Fruit fly (Drosophila melanogaster) whole organism, embryonic: ENCODE measurements around the gene CG31823.

ENCODE experiments used
- ATbp ChIP-seq: fragments of 200-800 bp; sonication (Bioruptor generic); optimal IDR thresholded peaks from 2 replicates; lab custom pipeline; 2017; ENCODE audit warnings: missing biosample characterization, mild to moderate bottlenecking, missing genetic modification characterization, missing genetic modification reagents
- Awh ChIP-seq: fragments of 200-800 bp; sonication (Bioruptor generic); IDR thresholded peaks from 2 replicates; pipeline ENCODE4, ENCODE4 v1.3.6; 2022; ENCODE audit warnings: missing biosample characterization, missing genetic modification characterization
- Blimp-1 ChIP-seq: fragments of 200-800 bp; sonication (Bioruptor generic); optimal IDR thresholded peaks from 3 replicates; lab custom pipeline; 2018; ENCODE audit warnings: missing biosample characterization, missing genetic modification characterization, mild to moderate bottlenecking, moderate library complexity, missing genetic modification reagents
- CG1024 ChIP-seq: fragments of 200-800 bp; sonication (Bioruptor generic); IDR thresholded peaks from 2 replicates; pipeline ENCODE4 v1.3.6; 2022; ENCODE audit warnings: missing biosample characterization, missing genetic modification characterization
- CG10462 ChIP-seq: fragments of 200-800 bp; sonication (Bioruptor generic); optimal IDR thresholded peaks from 2 replicates; lab custom pipeline; 2016; ENCODE audit warnings: missing biosample characterization, missing genetic modification characterization
- CG10979 ChIP-seq: fragments of 200-800 bp; sonication (Bioruptor generic); optimal IDR thresholded peaks from 2 replicates; lab custom pipeline; 2018; ENCODE audit warnings: missing biosample characterization, mild to moderate bottlenecking, missing genetic modification characterization, moderate library complexity
- CG13624 ChIP-seq: fragments of 200-800 bp; sonication (Bioruptor generic); optimal IDR thresholded peaks from 2 replicates; lab custom pipeline; 2016; ENCODE audit warnings: missing biosample characterization, missing genetic modification characterization
- CG14441 ChIP-seq: fragments of 200-800 bp; sonication (Bioruptor generic); IDR thresholded peaks from 2 replicates; pipeline ENCODE4 v1.3.6; 2022; ENCODE audit warnings: missing biosample characterization, missing genetic modification characterization
- CG17568 ChIP-seq: fragments of 200-800 bp; sonication (Bioruptor generic); optimal IDR thresholded peaks from 2 replicates; lab custom pipeline; 2018; ENCODE audit warnings: missing biosample characterization, mild to moderate bottlenecking, missing genetic modification characterization, moderate library complexity
- CG17612 ChIP-seq: fragments of 200-800 bp; sonication (Bioruptor generic); IDR thresholded peaks from 2 replicates; pipeline ENCODE4 v1.3.6; 2022; ENCODE audit warnings: missing biosample characterization, missing genetic modification characterization
- CG18764 ChIP-seq: fragments of 200-800 bp; sonication (Bioruptor generic); optimal IDR thresholded peaks from 3 replicates; lab custom pipeline; 2016; ENCODE audit warnings: missing biosample characterization, missing genetic modification characterization
- CG34422 ChIP-seq: fragments of 200-800 bp; sonication (Bioruptor generic); IDR thresholded peaks from 3 replicates; pipeline ENCODE4 v1.3.6; 2022; ENCODE audit warnings: missing biosample characterization, missing genetic modification characterization
- CG3726 ChIP-seq: fragments of 200-800 bp; sonication (Bioruptor generic); IDR thresholded peaks from 3 replicates; pipeline ENCODE4, ENCODE4 v1.3.6; 2022; ENCODE audit warnings: missing biosample characterization, missing genetic modification characterization
- CG43689 ChIP-seq: fragments of 200-800 bp; sonication (Bioruptor generic); IDR thresholded peaks from 2 replicates; pipeline ENCODE4 v1.3.6; 2022; ENCODE audit warnings: missing biosample characterization, missing genetic modification characterization
- CG4424 ChIP-seq: fragments of 200-800 bp; sonication (Bioruptor generic); optimal IDR thresholded peaks from 3 replicates; lab custom pipeline; 2016; ENCODE audit warnings: missing biosample characterization, missing genetic modification characterization
- CG4617 ChIP-seq: fragments of 200-800 bp; sonication (Bioruptor generic); optimal IDR thresholded peaks from 3 replicates; lab custom pipeline; 2016; ENCODE audit warnings: missing biosample characterization, missing genetic modification characterization, borderline replicate concordance
- CG5953 ChIP-seq: fragments of 200-800 bp; sonication (Bioruptor generic); IDR thresholded peaks from 2 replicates; pipeline ENCODE4 v1.3.6; 2022; ENCODE audit warnings: missing biosample characterization, missing genetic modification characterization
- CG6654 ChIP-seq: fragments of 200-800 bp; sonication (Bioruptor generic); optimal IDR thresholded peaks from 2 replicates; lab custom pipeline; 2017; ENCODE audit warnings: missing biosample characterization, mild to moderate bottlenecking, missing genetic modification characterization
- CG6683 ChIP-seq: fragments of 200-800 bp; sonication (Bioruptor generic); optimal IDR thresholded peaks from 2 replicates; lab custom pipeline; 2017; ENCODE audit warnings: missing biosample characterization, mild to moderate bottlenecking, missing genetic modification characterization, missing genetic modification reagents
- CTCF ChIP-seq: fragments of 200-800 bp; sonication (Bioruptor generic); optimal IDR thresholded peaks from 2 replicates; lab custom pipeline; 2017; ENCODE audit warnings: missing biosample characterization, mild to moderate bottlenecking, missing genetic modification characterization, moderate library complexity
- CkIIα-i1 ChIP-seq: fragments of 200-800 bp; sonication (Bioruptor generic); IDR thresholded peaks from 2 replicates; pipeline ENCODE4 v1.3.6; 2022; ENCODE audit warnings: missing biosample characterization, missing genetic modification characterization
- Dbx ChIP-seq: fragments of 200-800 bp; sonication (Bioruptor generic); IDR thresholded peaks from 3 replicates; pipeline ENCODE4 v1.3.6; 2022; ENCODE audit warnings: missing biosample characterization, missing genetic modification characterization
- E2f1 ChIP-seq: fragments of 200-800 bp; sonication (Bioruptor generic); IDR thresholded peaks from 2 replicates; pipeline ENCODE4 v1.3.6; 2022; ENCODE audit warnings: missing biosample characterization, missing genetic modification characterization
- Hey ChIP-seq: fragments of 200-800 bp; sonication (Bioruptor generic); optimal IDR thresholded peaks from 3 replicates; lab custom pipeline; 2018; ENCODE audit warnings: missing biosample characterization, mild to moderate bottlenecking, missing genetic modification characterization
- Hr39 ChIP-seq: fragments of >200 bp; optimal IDR thresholded peaks from 2 replicates; lab custom pipeline; 2017
- Hr51 ChIP-seq, 2 experiments: fragments of 200-800 bp; sonication (Bioruptor generic); optimal IDR thresholded peaks; 2 replicates in 1 of 2; 3 replicates in 1 of 2; lab custom pipeline; 2016 to 2018; ENCODE audit warnings: missing biosample characterization in 2 of 2, missing genetic modification characterization in 2 of 2, mild to moderate bottlenecking in 1 of 2, moderate library complexity in 1 of 2
- NFAT ChIP-seq: fragments of 200-800 bp; sonication (Bioruptor generic); IDR thresholded peaks from 2 replicates; pipeline ENCODE4 v1.3.6; 2022; ENCODE audit warnings: missing biosample characterization, missing genetic modification characterization
- TFAM ChIP-seq: fragments of 200-800 bp; sonication (Bioruptor generic); optimal IDR thresholded peaks from 2 replicates; lab custom pipeline; 2017; ENCODE audit warnings: missing biosample characterization, missing genetic modification characterization, inconsistent platforms
- Usf ChIP-seq: fragments of 200-800 bp; sonication (Bioruptor generic); optimal IDR thresholded peaks from 2 replicates; lab custom pipeline; 2017; ENCODE audit warnings: missing genotype, missing biosample characterization, missing genetic modification characterization
- cato ChIP-seq: fragments of 200-800 bp; sonication (Bioruptor generic); optimal IDR thresholded peaks from 2 replicates; lab custom pipeline; 2016; ENCODE audit warnings: missing biosample characterization, missing genetic modification characterization, borderline replicate concordance
- caup ChIP-seq: fragments of 200-800 bp; sonication (Bioruptor generic); optimal IDR thresholded peaks from 3 replicates; lab custom pipeline; 2017; ENCODE audit warnings: missing biosample characterization, mild to moderate bottlenecking, missing genetic modification characterization, moderate library complexity; ENCODE audit not compliant: severe bottlenecking
- chif ChIP-seq, 2 experiments: fragments of 200-800 bp; sonication (Bioruptor generic); optimal IDR thresholded peaks; 3 replicates each; lab custom pipeline; 2016; ENCODE audit warnings: missing biosample characterization in 2 of 2, missing genetic modification characterization in 2 of 2
- corto ChIP-seq: fragments of 200-800 bp; sonication (Bioruptor generic); optimal IDR thresholded peaks from 2 replicates; lab custom pipeline; 2016; ENCODE audit warnings: missing biosample characterization, mild to moderate bottlenecking, missing genetic modification characterization, moderate library complexity
- crol ChIP-seq: fragments of 200-800 bp; sonication (Bioruptor generic); IDR thresholded peaks from 2 replicates; pipeline ENCODE4 v1.3.6; 2022; ENCODE audit warnings: missing biosample characterization, missing genetic modification characterization
- crp ChIP-seq, 2 experiments: fragments of 200-800 bp; sonication (Bioruptor generic); optimal IDR thresholded peaks; 2 replicates in 1 of 2; 3 replicates in 1 of 2; lab custom pipeline; 2017; ENCODE audit warnings: missing biosample characterization in 2 of 2, missing genetic modification characterization in 2 of 2, mild to moderate bottlenecking in 1 of 2, moderate library complexity in 1 of 2
- danr ChIP-seq: fragments of 200-800 bp; sonication (Bioruptor generic); IDR thresholded peaks from 2 replicates; pipeline ENCODE4 v1.3.6; 2022; ENCODE audit warnings: missing biosample characterization, missing genetic modification characterization
- dati ChIP-seq: fragments of 200-800 bp; sonication (Bioruptor generic); IDR thresholded peaks from 2 replicates; pipeline ENCODE4 v1.3.6; 2022; ENCODE audit warnings: missing biosample characterization, missing genetic modification characterization
- esg ChIP-seq: fragments of 200-800 bp; sonication (Bioruptor generic); conservative IDR thresholded peaks from 2 replicates; pipeline ENCODE4 v1.3.6; 2022; ENCODE audit warnings: missing biosample characterization, missing genetic modification characterization
- gsb-n ChIP-seq: fragments of 200-800 bp; sonication (Bioruptor generic); optimal IDR thresholded peaks from 3 replicates; lab custom pipeline; 2018; ENCODE audit warnings: missing biosample characterization, mild to moderate bottlenecking, missing genetic modification characterization
- gt ChIP-seq: fragments of 200-800 bp; sonication (Bioruptor generic); IDR thresholded peaks from 2 replicates; pipeline ENCODE4 v1.3.6; 2022; ENCODE audit warnings: missing biosample characterization, missing genetic modification characterization
- inv ChIP-seq: fragments of 200-800 bp; sonication (Bioruptor generic); IDR thresholded peaks from 2 replicates; pipeline ENCODE4 v1.3.6; 2022; ENCODE audit warnings: missing biosample characterization, missing genetic modification characterization; ENCODE audit not compliant: partially characterized antibody
- jumu ChIP-seq: fragments of 200-800 bp; sonication (Bioruptor generic); optimal IDR thresholded peaks from 3 replicates; lab custom pipeline; 2016; ENCODE audit warnings: missing biosample characterization, missing genetic modification characterization
- lab ChIP-seq: fragments of 200-800 bp; sonication (Bioruptor generic); optimal IDR thresholded peaks from 3 replicates; lab custom pipeline; 2017; ENCODE audit warnings: missing biosample characterization, missing genetic modification characterization, mild to moderate bottlenecking, moderate library complexity, missing genetic modification reagents
- nau ChIP-seq: fragments of 200-800 bp; sonication (Bioruptor generic); optimal IDR thresholded peaks from 3 replicates; lab custom pipeline; 2017; ENCODE audit warnings: missing biosample characterization, mild to moderate bottlenecking, missing genetic modification characterization, missing genetic modification reagents
- oc ChIP-seq: fragments of 200-800 bp; sonication (Bioruptor generic); optimal IDR thresholded peaks from 2 replicates; lab custom pipeline; 2018; ENCODE audit warnings: missing biosample characterization, mild to moderate bottlenecking, missing genetic modification characterization, moderate library complexity
- phol ChIP-seq: fragments of 200-800 bp; sonication (Bioruptor generic); optimal IDR thresholded peaks from 3 replicates; lab custom pipeline; 2018; ENCODE audit warnings: missing biosample characterization, mild to moderate bottlenecking, missing genetic modification characterization, moderate library complexity
- schlank ChIP-seq: fragments of 200-800 bp; sonication (Bioruptor generic); optimal IDR thresholded peaks from 2 replicates; lab custom pipeline; 2018; ENCODE audit warnings: missing biosample characterization, mild to moderate bottlenecking, missing genetic modification characterization
- sr ChIP-seq: fragments of 200-800 bp; sonication (Bioruptor generic); IDR thresholded peaks from 3 replicates; pipeline ENCODE4 v1.3.6; 2022; ENCODE audit warnings: missing biosample characterization, missing genetic modification characterization
- sug ChIP-seq: fragments of 200-800 bp; optimal IDR thresholded peaks from 2 replicates; lab custom pipeline; 2019; ENCODE audit warnings: missing biosample characterization, mild to moderate bottlenecking, missing genetic modification characterization, moderate library complexity
- toy ChIP-seq: fragments of 200-800 bp; sonication (Bioruptor generic); IDR thresholded peaks from 2 replicates; pipeline ENCODE4 v1.3.6; 2022; ENCODE audit warnings: missing biosample characterization, missing genetic modification characterization
- trem ChIP-seq: fragments of 200-800 bp; optimal IDR thresholded peaks from 3 replicates; lab custom pipeline; 2019; ENCODE audit warnings: missing biosample characterization, mild to moderate bottlenecking, missing genetic modification characterization, moderate library complexity
- wor ChIP-seq: fragments of 200-800 bp; sonication (Bioruptor generic); IDR thresholded peaks from 2 replicates; pipeline ENCODE4 v1.3.6; 2022; ENCODE audit warnings: missing biosample characterization, missing genetic modification characterization

The CG31823 gene

dm6 chr2L:15909826-15910225, 9.5 kb upstream of the CG31823 start (continued):
- TF ChIP-seq CG4617 (no peak), CG3726 (no peak), trem (no peak), dati (GFP tag; lab: Robert Waterston, UW) (no peak), CG43689 (GFP tag; lab: Robert Waterston, UW) (no peak), schlank (tag; lab: Kevin White, UChicago) (peak; percentile 15), lab (GFP tag; lab: Kevin White, UChicago) (peak; percentile 61), Dbx (peak; percentile 55; the same call in 1 of the 3 replicates), esg (GFP tag; lab: Robert Waterston, UW) (no peak), toy (GFP tag; lab: Robert Waterston, UW) (no peak), CG10462 (GFP tag; lab: Kevin White, UChicago) (no peak), CG6683 (GFP tag; lab: Kevin White, UChicago) (no peak), chif (GFP tag; optimal IDR thresholded peaks at IDR 0.05; lab: Kevin White, UChicago) (no peak), CG6654 (GFP tag; lab: Kevin White, UChicago) (no peak), CkIIα-i1 (GFP tag; lab: Robert Waterston, UW) (no peak), cato (GFP tag; lab: Kevin White, UChicago) (no peak), CG4424 (GFP tag; lab: Kevin White, UChicago) (no peak), oc (tag; lab: Kevin White, UChicago) (peak; percentile 73), gsb-n (no peak), CG5953 (GFP tag; lab: Robert Waterston, UW) (no peak), TFAM (GFP tag; lab: Kevin White, UChicago) (no peak), Hey (tag; lab: Kevin White, UChicago) (peak; percentile 21), NFAT (GFP tag; lab: Robert Waterston, UW) (no peak), crp (GFP tag; optimal IDR thresholded peaks at IDR 0.05; lab: Kevin White, UChicago) (no peak), CG1024 (no peak), ATbp (GFP tag; lab: Kevin White, UChicago) (no peak), CG10979 (tag; lab: Kevin White, UChicago) (no peak), Usf (GFP tag; lab: Kevin White, UChicago) (no peak), CG14441 (GFP tag; lab: Robert Waterston, UW) (peak; percentile 49), sr (no peak), jumu (no peak), Blimp-1 (peak; percentile 76), corto (no peak), CG18764 (GFP tag; lab: Kevin White, UChicago) (no peak), Hr51 (GFP tag; optimal IDR thresholded peaks at IDR 0.05; lab: Kevin White, UChicago) (no peak), CTCF (no peak), Hr39 (no peak), CG17612 (GFP tag; lab: Robert Waterston, UW) (no peak), caup (peak; percentile 13), CG34422 (GFP tag; lab: Robert Waterston, UW) (peak; percentile 90), crol (peak; percentile 86), sug (tag; lab: Kevin White, UChicago) (peak; percentile 86), inv (no peak), gt (GFP tag; lab: Robert Waterston, UW) (no peak), Awh (GFP tag; lab: Robert Waterston, UW) (no peak), E2f1 (GFP tag; lab: Robert Waterston, UW) (peak; percentile 45; the same call in 1 of the 2 replicates), danr (GFP tag; lab: Robert Waterston, UW) (no peak), wor (GFP tag; lab: Robert Waterston, UW) (no peak), CG17568 (GFP tag; lab: Kevin White, UChicago) (no peak), CG13624 (GFP tag; lab: Kevin White, UChicago) (no peak), nau (GFP tag; lab: Kevin White, UChicago) (no peak), phol (tag; lab: Kevin White, UChicago) (no peak)
